Worm (Caenorhabditis elegans) whole organism, L1 larva: ENCODE measurements around the gene T13C5.6.

Source experiments
- C04F5.9 ChIP-seq: sonication (generic microtip); optimal IDR thresholded peaks from 2 replicates; lab custom pipeline; 2016; ENCODE audit warnings: missing genetic modification characterization, missing compliant biosample characterization
- C16A3.4 ChIP-seq: fragments of 150-350 bp; optimal IDR thresholded peaks from 2 replicates; lab custom pipeline; 2014; ENCODE audit warnings: missing biosample characterization, missing genetic modification characterization
- aly-2 ChIP-seq: fragments of 150-350 bp; optimal IDR thresholded peaks from 2 replicates; lab custom pipeline; 2014; ENCODE audit warnings: missing biosample characterization, missing genetic modification characterization
- ama-1 ChIP-seq: fragments of 150-350 bp; optimal IDR thresholded peaks from 2 replicates; lab custom pipeline; 2014
- blmp-1 ChIP-seq: fragments of 150-350 bp; optimal IDR thresholded peaks from 2 replicates; lab custom pipeline; 2014; ENCODE audit warnings: missing biosample characterization, missing genetic modification characterization
- ceh-63 ChIP-seq: fragments of 200-800 bp; sonication (Bioruptor generic); optimal IDR thresholded peaks from 2 replicates; lab custom pipeline; 2018; ENCODE audit warnings: mild to moderate bottlenecking, missing genetic modification characterization, missing compliant biosample characterization
- ceh-82 ChIP-seq, 3 experiments: fragments of 150-350 bp in 1 of 3; sonication (generic microtip) in 2 of 3; optimal IDR thresholded peaks; 2 replicates each; lab custom pipeline; 2014 to 2017; ENCODE audit warnings: missing biosample characterization in 3 of 3, missing genetic modification characterization in 3 of 3
- ceh-88 ChIP-seq: fragments of 200-800 bp; sonication (Bioruptor generic); IDR thresholded peaks from 2 replicates; pipeline ENCODE4 v1.3.6; 2022; ENCODE audit warnings: missing genetic modification characterization, missing compliant biosample characterization
- ces-1 ChIP-seq: fragments of 150-350 bp; optimal IDR thresholded peaks from 2 replicates; lab custom pipeline; 2014; ENCODE audit warnings: missing biosample characterization, missing genetic modification reagents, missing genetic modification characterization
- efl-1 ChIP-seq, 4 experiments: fragments of 150-350 bp; optimal IDR thresholded peaks in 3 of 4; peaks in 1 of 4; 1 replicate in 1 of 4; 2 replicates in 3 of 4; lab custom pipeline; 2014; ENCODE audit warnings: missing biosample characterization in 2 of 4, missing genetic modification characterization in 2 of 4, missing genetic modification reagents in 2 of 4
- egl-27 ChIP-seq, 2 experiments: fragments of 150-350 bp in 1 of 2; sonication (generic microtip); optimal IDR thresholded peaks; 3 replicates each; lab custom pipeline; 2017 to 2018; ENCODE audit warnings: missing biosample characterization in 2 of 2, missing genetic modification characterization in 2 of 2, missing genetic modification reagents in 2 of 2
- elt-2 ChIP-seq: sonication (generic microtip); optimal IDR thresholded peaks from 2 replicates; lab custom pipeline; 2016; ENCODE audit warnings: missing genetic modification characterization, mild to moderate bottlenecking, inconsistent platforms, missing compliant biosample characterization, missing genetic modification reagents
- ets-5 ChIP-seq: fragments of 200-800 bp; sonication (Bioruptor generic); IDR thresholded peaks from 2 replicates; pipeline ENCODE4 v1.3.6; 2022; ENCODE audit warnings: missing genetic modification characterization, missing compliant biosample characterization
- fkh-10 ChIP-seq: sonication (generic microtip); optimal IDR thresholded peaks from 2 replicates; lab custom pipeline; 2017; ENCODE audit warnings: missing biosample characterization, missing genetic modification reagents, missing genetic modification characterization
- fkh-8 ChIP-seq: sonication (generic microtip); optimal IDR thresholded peaks from 2 replicates; lab custom pipeline; 2016; ENCODE audit warnings: mild to moderate bottlenecking, missing genetic modification characterization, missing compliant biosample characterization
- fos-1 ChIP-seq: fragments of 150-350 bp; optimal IDR thresholded peaks from 2 replicates; lab custom pipeline; 2014; ENCODE audit warnings: missing biosample characterization, missing genetic modification characterization
- grh-1 ChIP-seq: fragments of 200-800 bp; sonication (Bioruptor generic); IDR thresholded peaks from 2 replicates; pipeline ENCODE4 v1.3.6; 2022; ENCODE audit warnings: missing genetic modification reagents, missing genetic modification characterization, missing compliant biosample characterization
- hlh-17 ChIP-seq: fragments of 200-800 bp; sonication (Bioruptor generic); optimal IDR thresholded peaks from 2 replicates; lab custom pipeline; 2018; ENCODE audit warnings: missing genetic modification characterization, mild to moderate bottlenecking, missing compliant biosample characterization, moderate library complexity, borderline replicate concordance
- hlh-4 ChIP-seq: sonication (generic microtip); optimal IDR thresholded peaks from 2 replicates; lab custom pipeline; 2016; ENCODE audit warnings: mild to moderate bottlenecking, missing genetic modification characterization, missing compliant biosample characterization
- irx-1 ChIP-seq: sonication (generic microtip); optimal IDR thresholded peaks from 2 replicates; lab custom pipeline; 2016; ENCODE audit warnings: missing genetic modification characterization, missing compliant biosample characterization
- isw-1 ChIP-seq: fragments of 200-800 bp; sonication (Bioruptor generic); IDR thresholded peaks from 2 replicates; pipeline ENCODE4 v1.3.6; 2022; ENCODE audit warnings: missing genetic modification characterization, missing compliant biosample characterization
- lin-13 ChIP-seq: fragments of 150-350 bp; optimal IDR thresholded peaks from 2 replicates; lab custom pipeline; 2014; ENCODE audit warnings: missing biosample characterization, missing genetic modification reagents, missing genetic modification characterization
- lin-14 ChIP-seq: fragments of 200-800 bp; sonication (Bioruptor generic); optimal IDR thresholded peaks from 2 replicates; lab custom pipeline; 2018; ENCODE audit warnings: mild to moderate bottlenecking, missing genetic modification characterization, moderate library complexity, missing compliant biosample characterization
- lin-35 ChIP-seq, 2 experiments: fragments of 150-350 bp; optimal IDR thresholded peaks; 2 replicates each; lab custom pipeline; 2014; ENCODE audit warnings: missing biosample characterization in 2 of 2, missing genetic modification characterization in 2 of 2, missing genetic modification reagents in 2 of 2
- lin-39 ChIP-seq: fragments of 150-350 bp; optimal IDR thresholded peaks from 2 replicates; lab custom pipeline; 2014; ENCODE audit warnings: missing biosample characterization, missing genetic modification reagents, missing genetic modification characterization
- lsy-2 ChIP-seq, 2 experiments: fragments of 150-350 bp; optimal IDR thresholded peaks; 2 replicates each; lab custom pipeline; 2014; ENCODE audit warnings: missing biosample characterization in 2 of 2, missing genetic modification characterization in 2 of 2
- mef-2 ChIP-seq: fragments of 150-350 bp; optimal IDR thresholded peaks from 2 replicates; lab custom pipeline; 2014; ENCODE audit warnings: missing biosample characterization, missing genetic modification characterization
- mep-1 ChIP-seq: fragments of 150-350 bp; optimal IDR thresholded peaks from 2 replicates; lab custom pipeline; 2014; ENCODE audit warnings: missing biosample characterization, missing genetic modification characterization
- nhr-11 ChIP-seq: fragments of 150-350 bp; optimal IDR thresholded peaks from 2 replicates; lab custom pipeline; 2014; ENCODE audit warnings: missing biosample characterization, missing genetic modification characterization
- nhr-237 ChIP-seq: fragments of 150-350 bp; optimal IDR thresholded peaks from 2 replicates; lab custom pipeline; 2014; ENCODE audit warnings: missing biosample characterization, missing genetic modification characterization
- nhr-28 ChIP-seq: fragments of 150-350 bp; optimal IDR thresholded peaks from 2 replicates; lab custom pipeline; 2014; ENCODE audit warnings: missing biosample characterization, missing genetic modification characterization
- nhr-47 ChIP-seq: sonication (generic microtip); optimal IDR thresholded peaks from 2 replicates; lab custom pipeline; 2016; ENCODE audit warnings: mild to moderate bottlenecking, missing genetic modification characterization, moderate library complexity, missing compliant biosample characterization
- nhr-76 ChIP-seq: sonication (generic microtip); optimal IDR thresholded peaks from 2 replicates; lab custom pipeline; 2017; ENCODE audit warnings: missing biosample characterization, missing genetic modification characterization
- nhr-77 ChIP-seq: fragments of 150-350 bp; optimal IDR thresholded peaks from 2 replicates; lab custom pipeline; 2014; ENCODE audit warnings: missing biosample characterization, missing genetic modification characterization
- nhr-84 ChIP-seq: sonication (generic microtip); optimal IDR thresholded peaks from 2 replicates; lab custom pipeline; 2017; ENCODE audit warnings: missing biosample characterization, missing genetic modification characterization
- nhr-85 ChIP-seq: sonication (generic microtip); peaks from one replicate; lab custom pipeline; 2016; ENCODE audit warnings: missing genetic modification characterization, inconsistent platforms, missing compliant biosample characterization
- nhr-90 ChIP-seq: sonication (generic microtip); optimal IDR thresholded peaks from 2 replicates; lab custom pipeline; 2016; ENCODE audit warnings: mild to moderate bottlenecking, missing genetic modification characterization, missing compliant biosample characterization; ENCODE audit not compliant: poor library complexity
- pag-3 ChIP-seq: sonication (generic microtip); optimal IDR thresholded peaks from 2 replicates; lab custom pipeline; 2017; ENCODE audit warnings: missing genetic modification characterization, mild to moderate bottlenecking, missing compliant biosample characterization, antibody characterized with exemption, borderline replicate concordance; ENCODE audit not compliant: insufficient read depth
- pax-3 ChIP-seq: fragments of 200-800 bp; sonication (Bioruptor generic); optimal IDR thresholded peaks from 2 replicates; lab custom pipeline; 2018; ENCODE audit warnings: mild to moderate bottlenecking, missing genetic modification characterization, moderate library complexity, missing compliant biosample characterization
- rnt-1 ChIP-seq: sonication (generic microtip); optimal IDR thresholded peaks from 2 replicates; lab custom pipeline; 2016; ENCODE audit warnings: mild to moderate bottlenecking, missing genetic modification characterization, moderate library complexity, missing compliant biosample characterization
- snpc-4 ChIP-seq: fragments of 150-350 bp; optimal IDR thresholded peaks from 2 replicates; lab custom pipeline; 2014; ENCODE audit warnings: missing biosample characterization, missing genetic modification characterization
- snu-23 ChIP-seq: sonication (generic microtip); optimal IDR thresholded peaks from 2 replicates; lab custom pipeline; 2016; ENCODE audit warnings: missing genetic modification characterization, missing compliant biosample characterization
- sox-4 ChIP-seq: sonication (generic microtip); optimal IDR thresholded peaks from 2 replicates; lab custom pipeline; 2016; ENCODE audit warnings: missing genetic modification characterization, missing compliant biosample characterization
- sup-37 ChIP-seq: fragments of 200-800 bp; sonication (Bioruptor generic); optimal IDR thresholded peaks from 2 replicates; lab custom pipeline; 2018; ENCODE audit warnings: mild to moderate bottlenecking, missing genetic modification characterization, missing compliant biosample characterization
- swsn-7 ChIP-seq: sonication (generic microtip); optimal IDR thresholded peaks from 2 replicates; lab custom pipeline; 2016; ENCODE audit warnings: missing genetic modification characterization, missing compliant biosample characterization
- tbx-2 ChIP-seq: sonication (generic microtip); optimal IDR thresholded peaks from 2 replicates; lab custom pipeline; 2016; ENCODE audit warnings: missing genetic modification characterization, missing compliant biosample characterization
- unc-130 ChIP-seq: fragments of 150-350 bp; optimal IDR thresholded peaks from 2 replicates; lab custom pipeline; 2017; ENCODE audit warnings: missing biosample characterization, missing genetic modification characterization, inconsistent platforms
- unc-30 ChIP-seq: sonication (generic microtip); optimal IDR thresholded peaks from 2 replicates; lab custom pipeline; 2017; ENCODE audit warnings: missing biosample characterization, missing genetic modification characterization
- unc-62 ChIP-seq: fragments of 150-350 bp; optimal IDR thresholded peaks from 2 replicates; lab custom pipeline; 2014; ENCODE audit warnings: missing biosample characterization, missing genetic modification reagents, missing genetic modification characterization
- unc-86 ChIP-seq: sonication (generic microtip); optimal IDR thresholded peaks from 2 replicates; lab custom pipeline; 2016; ENCODE audit warnings: missing genetic modification characterization, missing compliant biosample characterization
- unc-98 ChIP-seq: fragments of 200-800 bp; sonication (Bioruptor generic); IDR thresholded peaks from 2 replicates; pipeline ENCODE4 v1.3.6; 2022; ENCODE audit warnings: missing genetic modification characterization, missing compliant biosample characterization
- zag-1 ChIP-seq: fragments of 150-350 bp; optimal IDR thresholded peaks from 2 replicates; lab custom pipeline; 2014; ENCODE audit warnings: missing biosample characterization, missing genetic modification characterization
- zip-4 ChIP-seq: fragments of 200-800 bp; sonication (Bioruptor generic); optimal IDR thresholded peaks from 2 replicates; lab custom pipeline; 2018; ENCODE audit warnings: mild to moderate bottlenecking, missing genetic modification characterization, moderate library complexity, missing compliant biosample characterization
- ztf-4 ChIP-seq: fragments of 150-350 bp; optimal IDR thresholded peaks from 2 replicates; lab custom pipeline; 2014; ENCODE audit warnings: missing biosample characterization, missing genetic modification characterization

T13C5.6 gene

DNA sequence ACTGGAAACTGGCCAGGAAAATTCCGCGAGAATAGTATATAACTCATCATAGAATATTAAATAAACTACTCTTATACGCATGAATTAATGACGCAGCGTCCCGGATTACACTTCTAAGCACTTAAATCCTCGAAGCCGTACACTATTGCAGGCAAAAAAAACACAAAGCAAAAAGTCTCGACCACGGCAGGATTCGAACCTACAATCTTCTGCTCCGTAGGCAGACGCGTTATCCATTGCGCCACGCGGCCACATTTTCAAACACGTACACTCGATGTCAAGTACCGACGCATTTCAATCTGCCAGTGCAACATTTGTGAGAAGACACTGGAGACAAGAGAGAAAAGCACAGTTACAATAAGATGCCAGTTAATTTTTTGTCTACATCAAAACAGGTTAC is 12.4 kb upstream of the T13C5.6 start:
- TF ChIP-seq ceh-88 (GFP tag; lab: Robert Waterston, UW) (peak; percentile 42; the same call in 1 of the 2 replicates), mef-2 (tag; lab: Kevin White, UChicago) (no peak), nhr-85 (tag; lab: Kevin White, UChicago) (peak; percentile 74), lin-13 (GFP tag; lab: Kevin White, UChicago) (no peak), ceh-63 (GFP tag; lab: Kevin White, UChicago) (no peak), fkh-10 (GFP tag; lab: Kevin White, UChicago) (no peak), nhr-237 (tag; lab: Kevin White, UChicago) (no peak), swsn-7 (tag; lab: Kevin White, UChicago) (peak; percentile 50), sup-37 (GFP tag; lab: Kevin White, UChicago) (no peak), unc-130 (tag; lab: Kevin White, UChicago) (no peak), unc-30 (tag; lab: Kevin White, UChicago) (no peak), nhr-77 (peak; percentile 14), lin-35 (GFP tag; optimal IDR thresholded peaks at IDR 0.05; lab: Kevin White, UChicago) (peak; percentile 9 to 68), nhr-28 (tag; lab: Kevin White, UChicago) (no peak), grh-1 (no peak), blmp-1 (tag; lab: Kevin White, UChicago) (no peak), pax-3 (tag; lab: Kevin White, UChicago) (no peak), egl-27 (tag; optimal IDR thresholded peaks at IDR 0.05; lab: Kevin White, UChicago) (no peak), tbx-2 (tag; lab: Kevin White, UChicago) (peak; percentile 55), ama-1 (lab: Kevin White, UChicago) (no peak), nhr-84 (tag; lab: Kevin White, UChicago) (no peak), mep-1 (tag; lab: Kevin White, UChicago) (peak; percentile 56), rnt-1 (peak; percentile 77), lsy-2 (tag; optimal IDR thresholded peaks at IDR 0.05; lab: Kevin White, UChicago) (peak in 1 of 2 experiments; percentile 48), nhr-11 (tag; lab: Kevin White, UChicago) (no peak), lin-39 (no peak), nhr-76 (no peak), snpc-4 (no peak), irx-1 (peak; percentile 52), fkh-8 (tag; lab: Kevin White, UChicago) (peak; percentile 46), unc-98 (GFP tag; lab: Robert Waterston, UW) (peak; percentile 5; the same call in 1 of the 2 replicates), ets-5 (GFP tag; lab: Robert Waterston, UW) (no peak), elt-2 (no peak), sox-4 (tag; lab: Kevin White, UChicago) (no peak), nhr-90 (tag; lab: Kevin White, UChicago) (peak; percentile 67), lin-14 (GFP tag; lab: Kevin White, UChicago) (peak; percentile 66), unc-62 (GFP tag; lab: Kevin White, UChicago) (no peak), unc-86 (tag; lab: Kevin White, UChicago) (peak; percentile 45), C04F5.9 (tag; lab: Kevin White, UChicago) (no peak), hlh-4 (tag; lab: Kevin White, UChicago) (no peak), fos-1 (peak; percentile 27), zip-4 (GFP tag; lab: Kevin White, UChicago) (no peak), ces-1 (GFP tag; lab: Kevin White, UChicago) (no peak), isw-1 (no peak), ztf-4 (tag; lab: Kevin White, UChicago) (no peak), aly-2 (tag; lab: Kevin White, UChicago) (no peak), snu-23 (GFP tag; lab: Kevin White, UChicago) (peak; percentile 76), hlh-17 (no peak), nhr-47 (tag; lab: Kevin White, UChicago) (peak; percentile 75), pag-3 (no peak), zag-1 (tag; lab: Kevin White, UChicago) (no peak), C16A3.4 (tag; lab: Kevin White, UChicago) (peak; percentile 69), ceh-82 (tag; optimal IDR thresholded peaks at IDR 0.05; lab: Kevin White, UChicago) (peak; percentile 24 to 55 (median 31)), efl-1 (optimal IDR thresholded peaks at IDR 0.05; lab: Kevin White, UChicago) (peak in 1 of 2 experiments; percentile 14), efl-1 (GFP tag; optimal IDR thresholded peaks at IDR 0.05 in 1 of 2; lab: Kevin White, UChicago) (peak in 1 of 2 experiments; percentile 91)
